Worm (Caenorhabditis elegans) whole organism, L1 larva: ENCODE measurements around the gene hrg-6.

Experiments
- C04F5.9 ChIP-seq: sonication (generic microtip); optimal IDR thresholded peaks from 2 replicates; lab custom pipeline; 2016; ENCODE audit warnings: missing genetic modification characterization, missing compliant biosample characterization
- Y116A8C.19 ChIP-seq: sonication (generic microtip); optimal IDR thresholded peaks from 2 replicates; lab custom pipeline; 2016; ENCODE audit warnings: missing compliant biosample characterization, missing genetic modification characterization, borderline replicate concordance
- aha-1 ChIP-seq: fragments of 150-350 bp; optimal IDR thresholded peaks from 2 replicates; lab custom pipeline; 2014; ENCODE audit warnings: missing biosample characterization, missing genetic modification characterization
- alr-1 ChIP-seq: fragments of 200-800 bp; sonication (Bioruptor generic); optimal IDR thresholded peaks from 2 replicates; lab custom pipeline; 2018; ENCODE audit warnings: borderline replicate concordance, mild to moderate bottlenecking, missing genetic modification characterization, missing compliant biosample characterization
- ama-1 ChIP-seq: fragments of 150-350 bp; optimal IDR thresholded peaks from 2 replicates; lab custom pipeline; 2014
- blmp-1 ChIP-seq: fragments of 150-350 bp; optimal IDR thresholded peaks from 2 replicates; lab custom pipeline; 2014; ENCODE audit warnings: missing biosample characterization, missing genetic modification characterization
- ceh-8 ChIP-seq: fragments of 200-800 bp; sonication (Bioruptor generic); optimal IDR thresholded peaks from 2 replicates; lab custom pipeline; 2018; ENCODE audit warnings: mild to moderate bottlenecking, missing genetic modification characterization, moderate library complexity, missing compliant biosample characterization
- ceh-82 ChIP-seq, 3 experiments: fragments of 150-350 bp in 1 of 3; sonication (generic microtip) in 2 of 3; optimal IDR thresholded peaks; 2 replicates each; lab custom pipeline; 2014 to 2017; ENCODE audit warnings: missing biosample characterization in 3 of 3, missing genetic modification characterization in 3 of 3
- ceh-90 ChIP-seq: sonication (generic microtip); optimal IDR thresholded peaks from 2 replicates; lab custom pipeline; 2016; ENCODE audit warnings: missing genetic modification characterization, missing compliant biosample characterization
- ces-1 ChIP-seq: fragments of 150-350 bp; optimal IDR thresholded peaks from 2 replicates; lab custom pipeline; 2014; ENCODE audit warnings: missing biosample characterization, missing genetic modification reagents, missing genetic modification characterization
- dpl-1 ChIP-seq, 3 experiments: fragments of 150-350 bp in 2 of 3; sonication (generic microtip) in 1 of 3; optimal IDR thresholded peaks; 2 replicates each; lab custom pipeline; 2014 to 2017; ENCODE audit warnings: missing biosample characterization in 3 of 3, missing genetic modification characterization in 3 of 3, missing genetic modification reagents in 3 of 3
- efl-1 ChIP-seq, 4 experiments: fragments of 150-350 bp; optimal IDR thresholded peaks in 3 of 4; peaks in 1 of 4; 1 replicate in 1 of 4; 2 replicates in 3 of 4; lab custom pipeline; 2014; ENCODE audit warnings: missing biosample characterization in 2 of 4, missing genetic modification characterization in 2 of 4, missing genetic modification reagents in 2 of 4
- efl-3 ChIP-seq: fragments of 200-800 bp; sonication (Bioruptor generic); optimal IDR thresholded peaks from 2 replicates; lab custom pipeline; 2018; ENCODE audit warnings: mild to moderate bottlenecking, missing genetic modification characterization, missing compliant biosample characterization
- egl-27 ChIP-seq, 2 experiments: fragments of 150-350 bp in 1 of 2; sonication (generic microtip); optimal IDR thresholded peaks; 3 replicates each; lab custom pipeline; 2017 to 2018; ENCODE audit warnings: missing biosample characterization in 2 of 2, missing genetic modification characterization in 2 of 2, missing genetic modification reagents in 2 of 2
- elt-3 ChIP-seq, 6 experiments: fragments of 150-350 bp in 1 of 6; sonication (generic microtip); optimal IDR thresholded peaks; 2 replicates each; lab custom pipeline; 2017 to 2018; ENCODE audit warnings: missing biosample characterization in 6 of 6, missing genetic modification characterization in 6 of 6, inconsistent platforms in 1 of 6
- ets-5 ChIP-seq: fragments of 200-800 bp; sonication (Bioruptor generic); IDR thresholded peaks from 2 replicates; pipeline ENCODE4 v1.3.6; 2022; ENCODE audit warnings: missing genetic modification characterization, missing compliant biosample characterization
- fkh-10 ChIP-seq: sonication (generic microtip); optimal IDR thresholded peaks from 2 replicates; lab custom pipeline; 2017; ENCODE audit warnings: missing biosample characterization, missing genetic modification reagents, missing genetic modification characterization
- fkh-8 ChIP-seq: sonication (generic microtip); optimal IDR thresholded peaks from 2 replicates; lab custom pipeline; 2016; ENCODE audit warnings: mild to moderate bottlenecking, missing genetic modification characterization, missing compliant biosample characterization
- hpl-2 ChIP-seq: fragments of 150-350 bp; optimal IDR thresholded peaks from 2 replicates; lab custom pipeline; 2014; ENCODE audit warnings: missing biosample characterization, missing genetic modification reagents, missing genetic modification characterization
- isw-1 ChIP-seq: fragments of 200-800 bp; sonication (Bioruptor generic); IDR thresholded peaks from 2 replicates; pipeline ENCODE4 v1.3.6; 2022; ENCODE audit warnings: missing genetic modification characterization, missing compliant biosample characterization
- jun-1 ChIP-seq: fragments of 150-350 bp; optimal IDR thresholded peaks from 2 replicates; lab custom pipeline; 2014; ENCODE audit warnings: missing biosample characterization, missing genetic modification reagents, missing genetic modification characterization
- lin-13 ChIP-seq: fragments of 150-350 bp; optimal IDR thresholded peaks from 2 replicates; lab custom pipeline; 2014; ENCODE audit warnings: missing biosample characterization, missing genetic modification reagents, missing genetic modification characterization
- lin-14 ChIP-seq: fragments of 200-800 bp; sonication (Bioruptor generic); optimal IDR thresholded peaks from 2 replicates; lab custom pipeline; 2018; ENCODE audit warnings: mild to moderate bottlenecking, missing genetic modification characterization, moderate library complexity, missing compliant biosample characterization
- mep-1 ChIP-seq: fragments of 150-350 bp; optimal IDR thresholded peaks from 2 replicates; lab custom pipeline; 2014; ENCODE audit warnings: missing biosample characterization, missing genetic modification characterization
- nhr-11 ChIP-seq: fragments of 150-350 bp; optimal IDR thresholded peaks from 2 replicates; lab custom pipeline; 2014; ENCODE audit warnings: missing biosample characterization, missing genetic modification characterization
- nhr-12 ChIP-seq: sonication (generic microtip); optimal IDR thresholded peaks from 2 replicates; lab custom pipeline; 2017; ENCODE audit warnings: missing biosample characterization, missing genetic modification characterization
- nhr-19 ChIP-seq: fragments of 200-800 bp; sonication (Bioruptor generic); conservative IDR thresholded peaks from 2 replicates; pipeline ENCODE4 v1.3.6; 2022; ENCODE audit warnings: missing genetic modification characterization, missing compliant biosample characterization
- nhr-237 ChIP-seq: fragments of 150-350 bp; optimal IDR thresholded peaks from 2 replicates; lab custom pipeline; 2014; ENCODE audit warnings: missing biosample characterization, missing genetic modification characterization
- nhr-47 ChIP-seq: sonication (generic microtip); optimal IDR thresholded peaks from 2 replicates; lab custom pipeline; 2016; ENCODE audit warnings: mild to moderate bottlenecking, missing genetic modification characterization, moderate library complexity, missing compliant biosample characterization
- nhr-71 ChIP-seq: sonication (generic microtip); optimal IDR thresholded peaks from 2 replicates; lab custom pipeline; 2016; ENCODE audit warnings: mild to moderate bottlenecking, missing genetic modification characterization, moderate library complexity, missing compliant biosample characterization
- nhr-76 ChIP-seq: sonication (generic microtip); optimal IDR thresholded peaks from 2 replicates; lab custom pipeline; 2017; ENCODE audit warnings: missing biosample characterization, missing genetic modification characterization
- nhr-77 ChIP-seq: fragments of 150-350 bp; optimal IDR thresholded peaks from 2 replicates; lab custom pipeline; 2014; ENCODE audit warnings: missing biosample characterization, missing genetic modification characterization
- nhr-84 ChIP-seq: sonication (generic microtip); optimal IDR thresholded peaks from 2 replicates; lab custom pipeline; 2017; ENCODE audit warnings: missing biosample characterization, missing genetic modification characterization
- nhr-90 ChIP-seq: sonication (generic microtip); optimal IDR thresholded peaks from 2 replicates; lab custom pipeline; 2016; ENCODE audit warnings: mild to moderate bottlenecking, missing genetic modification characterization, missing compliant biosample characterization; ENCODE audit not compliant: poor library complexity
- pag-3 ChIP-seq: sonication (generic microtip); optimal IDR thresholded peaks from 2 replicates; lab custom pipeline; 2017; ENCODE audit warnings: missing genetic modification characterization, mild to moderate bottlenecking, missing compliant biosample characterization, antibody characterized with exemption, borderline replicate concordance; ENCODE audit not compliant: insufficient read depth
- pax-3 ChIP-seq: fragments of 200-800 bp; sonication (Bioruptor generic); optimal IDR thresholded peaks from 2 replicates; lab custom pipeline; 2018; ENCODE audit warnings: mild to moderate bottlenecking, missing genetic modification characterization, moderate library complexity, missing compliant biosample characterization
- pqm-1 ChIP-seq: sonication (generic microtip); optimal IDR thresholded peaks from 3 replicates; lab custom pipeline; 2017; ENCODE audit warnings: missing biosample characterization, missing genetic modification characterization
- skn-1 ChIP-seq: fragments of 150-350 bp; optimal IDR thresholded peaks from 2 replicates; lab custom pipeline; 2014; ENCODE audit warnings: missing biosample characterization, missing genetic modification characterization
- snpc-4 ChIP-seq: fragments of 150-350 bp; optimal IDR thresholded peaks from 2 replicates; lab custom pipeline; 2014; ENCODE audit warnings: missing biosample characterization, missing genetic modification characterization
- snu-23 ChIP-seq: sonication (generic microtip); optimal IDR thresholded peaks from 2 replicates; lab custom pipeline; 2016; ENCODE audit warnings: missing genetic modification characterization, missing compliant biosample characterization
- sox-4 ChIP-seq: sonication (generic microtip); optimal IDR thresholded peaks from 2 replicates; lab custom pipeline; 2016; ENCODE audit warnings: missing genetic modification characterization, missing compliant biosample characterization
- sup-37 ChIP-seq: fragments of 200-800 bp; sonication (Bioruptor generic); optimal IDR thresholded peaks from 2 replicates; lab custom pipeline; 2018; ENCODE audit warnings: mild to moderate bottlenecking, missing genetic modification characterization, missing compliant biosample characterization
- tbx-2 ChIP-seq: sonication (generic microtip); optimal IDR thresholded peaks from 2 replicates; lab custom pipeline; 2016; ENCODE audit warnings: missing genetic modification characterization, missing compliant biosample characterization
- tlp-1 ChIP-seq: fragments of 150-350 bp; optimal IDR thresholded peaks from 2 replicates; lab custom pipeline; 2014; ENCODE audit warnings: missing biosample characterization, missing genetic modification characterization
- unc-30 ChIP-seq: sonication (generic microtip); optimal IDR thresholded peaks from 2 replicates; lab custom pipeline; 2017; ENCODE audit warnings: missing biosample characterization, missing genetic modification characterization
- unc-86 ChIP-seq: sonication (generic microtip); optimal IDR thresholded peaks from 2 replicates; lab custom pipeline; 2016; ENCODE audit warnings: missing genetic modification characterization, missing compliant biosample characterization
- vab-15 ChIP-seq: sonication (generic microtip); optimal IDR thresholded peaks from 2 replicates; lab custom pipeline; 2017; ENCODE audit warnings: missing genotype, mild to moderate bottlenecking, missing genetic modification characterization, missing compliant biosample characterization
- zag-1 ChIP-seq: fragments of 150-350 bp; optimal IDR thresholded peaks from 2 replicates; lab custom pipeline; 2014; ENCODE audit warnings: missing biosample characterization, missing genetic modification characterization
- zip-4 ChIP-seq: fragments of 200-800 bp; sonication (Bioruptor generic); optimal IDR thresholded peaks from 2 replicates; lab custom pipeline; 2018; ENCODE audit warnings: mild to moderate bottlenecking, missing genetic modification characterization, moderate library complexity, missing compliant biosample characterization
- ztf-4 ChIP-seq: fragments of 150-350 bp; optimal IDR thresholded peaks from 2 replicates; lab custom pipeline; 2014; ENCODE audit warnings: missing biosample characterization, missing genetic modification characterization

The hrg-6 gene

ce11 chrIV:11082153-11082552, 49.8 kb downstream of the hrg-6 start, which contains the start of gene let-70:
Gene let-70, minus strand, starts transcription at chrIV:11082253.
- TF ChIP-seq ceh-8 (no peak), egl-27 (tag; optimal IDR thresholded peaks at IDR 0.05; lab: Kevin White, UChicago) (no peak), skn-1 (tag; lab: Kevin White, UChicago) (peak; percentile 23)

- TF ChIP-seq pqm-1 (tag; lab: Kevin White, UChicago) = no peak
- TF ChIP-seq ets-5 (GFP tag; lab: Robert Waterston, UW) = no peak
- no peak for TF ChIP-seq Y116A8C.19 (tag; lab: Kevin White, UChicago)
- peak; percentile 98 for TF ChIP-seq snu-23 (GFP tag; lab: Kevin White, UChicago)
- TF ChIP-seq alr-1 (tag; lab: Kevin White, UChicago) = no peak
- TF ChIP-seq efl-3 (GFP tag; lab: Kevin White, UChicago) = no peak
- peak; percentile 91 for TF ChIP-seq nhr-19 (GFP tag; lab: Robert Waterston, UW)
- TF ChIP-seq nhr-71 = peak; percentile 99
- no peak for TF ChIP-seq pag-3 (tag; lab: Kevin White, UChicago)
- peak; percentile 96 for TF ChIP-seq mep-1 (tag; lab: Kevin White, UChicago)
- peak; percentile 97 for TF ChIP-seq tbx-2 (tag; lab: Kevin White, UChicago)
- no peak for TF ChIP-seq unc-30 (tag; lab: Kevin White, UChicago)
- TF ChIP-seq nhr-84 (tag; lab: Kevin White, UChicago) = no peak
- TF ChIP-seq tlp-1 (tag; lab: Kevin White, UChicago) = no peak
- peak; percentile 42 for TF ChIP-seq sup-37 (GFP tag; lab: Kevin White, UChicago)
- TF ChIP-seq ama-1 (lab: Kevin White, UChicago) = peak; percentile 73
- peak; percentile 98 for TF ChIP-seq lin-14 (GFP tag; lab: Kevin White, UChicago)
- peak; percentile 97 for TF ChIP-seq fkh-8
- peak; percentile 92 for TF ChIP-seq jun-1 (tag; lab: Kevin White, UChicago)
- TF ChIP-seq hpl-2 (GFP tag; lab: Kevin White, UChicago) = peak; percentile 54
- peak; percentile 90 for TF ChIP-seq nhr-90 (tag; lab: Kevin White, UChicago)
- TF ChIP-seq nhr-237 (tag; lab: Kevin White, UChicago) = peak; percentile 91
- TF ChIP-seq aha-1 = peak; percentile 42
- no peak for TF ChIP-seq nhr-76 (tag; lab: Kevin White, UChicago)
- peak; percentile 84 for TF ChIP-seq isw-1 (GFP tag; lab: Robert Waterston, UW)
- peak; percentile 86 for TF ChIP-seq blmp-1 (tag; lab: Kevin White, UChicago)
- TF ChIP-seq elt-3 (tag; optimal IDR thresholded peaks at IDR 0.05; lab: Kevin White, UChicago) = peak in 4 of 6 experiments; percentile 28 to 90 (median 75)
- TF ChIP-seq vab-15 (tag; lab: Kevin White, UChicago) = peak; percentile 63
- TF ChIP-seq skn-1 (tag; lab: Kevin White, UChicago) = peak; percentile 73
- peak; percentile 67 for TF ChIP-seq C04F5.9 (tag; lab: Kevin White, UChicago)
- TF ChIP-seq ceh-90 (tag; lab: Kevin White, UChicago) = no peak
- TF ChIP-seq snpc-4 (tag; lab: Kevin White, UChicago) = peak; percentile 71
- peak; percentile 70 for TF ChIP-seq pax-3 (tag; lab: Kevin White, UChicago)
- TF ChIP-seq nhr-12 (tag; lab: Kevin White, UChicago) = no peak
- TF ChIP-seq sox-4 = peak; percentile 65
- peak; percentile 95 for TF ChIP-seq nhr-77 (tag; lab: Kevin White, UChicago)
- peak; percentile 60 for TF ChIP-seq zip-4
- peak; percentile 100 for TF ChIP-seq zag-1 (tag; lab: Kevin White, UChicago)
- peak; percentile 90 for TF ChIP-seq nhr-11
- TF ChIP-seq ces-1 (GFP tag; lab: Kevin White, UChicago) = no peak
- peak; percentile 92 for TF ChIP-seq unc-86 (tag; lab: Kevin White, UChicago)
- peak; percentile 69 to 75 (median 73) for TF ChIP-seq dpl-1 (GFP tag; optimal IDR thresholded peaks at IDR 0.05; lab: Kevin White, UChicago)
- peak; percentile 92 for TF ChIP-seq fkh-10 (GFP tag; lab: Kevin White, UChicago)
- TF ChIP-seq lin-13 (GFP tag; lab: Kevin White, UChicago) = peak; percentile 93
- peak; percentile 95 for TF ChIP-seq ztf-4 (tag; lab: Kevin White, UChicago)
- peak; percentile 86 to 92 for TF ChIP-seq efl-1 (optimal IDR thresholded peaks at IDR 0.05; lab: Kevin White, UChicago)
- peak; percentile 67 to 97 for TF ChIP-seq efl-1 (GFP tag; optimal IDR thresholded peaks at IDR 0.05 in 1 of 2; lab: Kevin White, UChicago)
- TF ChIP-seq nhr-47 (tag; lab: Kevin White, UChicago) = peak; percentile 96
- peak; percentile 80 to 92 (median 90) for TF ChIP-seq ceh-82 (tag; optimal IDR thresholded peaks at IDR 0.05; lab: Kevin White, UChicago)
Measured at ce11 chrIV:11082789-11083235, 50.4 kb downstream of the hrg-6 start.
